ENCODE assay signal across 2 fruit fly cellular contexts in genomic region chr3L:13217968-13218367, dm6.
TF ChIP-seq lines count a peak whose summit lies in the region.

No protein-coding gene starts in this region.

TF ChIP-seq in whole organism, prepupa, 60 proteins besides CTCF, POLR2A, EP300 and RAD21 (continues in another document):
- TF ChIP-seq topi (GFP tag; optimal IDR thresholded peaks at IDR 0.05; lab: Kevin White, UChicago) (no peak), Ets21C (GFP tag; optimal IDR thresholded peaks at IDR 0.05; lab: Kevin White, UChicago) (no peak), eg (GFP tag; IDR thresholded peaks at IDR 0.05; lab: Robert Waterston, UW) (peak; percentile 48; the same call in 2 of the 3 replicates), CG8632 (GFP tag; optimal IDR thresholded peaks at IDR 0.05; lab: Kevin White, UChicago) (no peak), lz (GFP tag; optimal IDR thresholded peaks at IDR 0.05; lab: Kevin White, UChicago) (no peak), CG6163 (GFP tag; IDR thresholded peaks at IDR 0.05; lab: Robert Waterston, UW) (no peak), net (GFP tag; optimal IDR thresholded peaks at IDR 0.05; lab: Kevin White, UChicago) (no peak), CG8319 (GFP tag; optimal IDR thresholded peaks at IDR 0.05; lab: Kevin White, UChicago) (no peak), Hr39 (GFP tag; optimal IDR thresholded peaks at IDR 0.05; lab: Kevin White, UChicago) (no peak), Sox14 (GFP tag; optimal IDR thresholded peaks at IDR 0.05; lab: Kevin White, UChicago) (no peak), Blimp-1 (GFP tag; optimal IDR thresholded peaks at IDR 0.05; lab: Kevin White, UChicago) (no peak), Hr38 (GFP tag; optimal IDR thresholded peaks at IDR 0.05; lab: Kevin White, UChicago) (no peak), dac (GFP tag; optimal IDR thresholded peaks at IDR 0.05; lab: Kevin White, UChicago) (no peak), OdsH (GFP tag; optimal IDR thresholded peaks at IDR 0.05; lab: Kevin White, UChicago) (no peak), salr (GFP tag; optimal IDR thresholded peaks at IDR 0.05; lab: Kevin White, UChicago) (peak in 1 of 2 experiments; percentile 17), CG3919 (GFP tag; optimal IDR thresholded peaks at IDR 0.05; lab: Kevin White, UChicago) (no peak), Sox15 (GFP tag; optimal IDR thresholded peaks at IDR 0.05; lab: Kevin White, UChicago) (no peak), Sox102F (GFP tag; optimal IDR thresholded peaks at IDR 0.05; lab: Kevin White, UChicago) (no peak), CG15336 (GFP tag; IDR thresholded peaks at IDR 0.05; lab: Robert Waterston, UW) (peak; percentile 55; the same call in 1 of the 2 replicates), CG10631 (GFP tag; optimal IDR thresholded peaks at IDR 0.05; lab: Kevin White, UChicago) (peak; percentile 9), CG9139 (GFP tag; optimal IDR thresholded peaks at IDR 0.05; lab: Kevin White, UChicago) (no peak), Ets96B (tag; optimal IDR thresholded peaks at IDR 0.05; lab: Kevin White, UChicago) (no peak), CG8119 (GFP tag; IDR thresholded peaks at IDR 0.05; lab: Robert Waterston, UW) (peak; percentile 77), CG6808 (GFP tag; optimal IDR thresholded peaks at IDR 0.05; lab: Kevin White, UChicago) (no peak), CG32006 (GFP tag; optimal IDR thresholded peaks at IDR 0.05; lab: Kevin White, UChicago) (peak; percentile 65), spab (GFP tag; optimal IDR thresholded peaks at IDR 0.05; lab: Kevin White, UChicago) (no peak), ss (GFP tag; optimal IDR thresholded peaks at IDR 0.05; lab: Kevin White, UChicago) (no peak), CG11762 (GFP tag; optimal IDR thresholded peaks at IDR 0.05; lab: Kevin White, UChicago; ENCODE audit: insufficient read depth) (no peak), vri (GFP tag; optimal IDR thresholded peaks at IDR 0.05; lab: Kevin White, UChicago) (no peak), CG11902 (GFP tag; optimal IDR thresholded peaks at IDR 0.05; lab: Kevin White, UChicago) (no peak), esn (GFP tag; optimal IDR thresholded peaks at IDR 0.05; lab: Kevin White, UChicago) (no peak), pdm3 (GFP tag; optimal IDR thresholded peaks at IDR 0.05; lab: Kevin White, UChicago) (no peak), Eip93F (GFP tag; optimal IDR thresholded peaks at IDR 0.05; lab: Kevin White, UChicago) (no peak), Eip75B (GFP tag; optimal IDR thresholded peaks at IDR 0.05; lab: Kevin White, UChicago) (no peak), CG31627 (GFP tag; optimal IDR thresholded peaks at IDR 0.05; lab: Kevin White, UChicago) (no peak), CG6276 (GFP tag; optimal IDR thresholded peaks at IDR 0.05; lab: Kevin White, UChicago) (no peak), Gug (GFP tag; IDR thresholded peaks at IDR 0.05; lab: Robert Waterston, UW) (no peak), CG1621 (tag; optimal IDR thresholded peaks at IDR 0.05; lab: Kevin White, UChicago) (no peak), CG16779 (tag; optimal IDR thresholded peaks at IDR 0.05; lab: Kevin White, UChicago) (no peak), Hr4 (GFP tag; optimal IDR thresholded peaks at IDR 0.05; lab: Kevin White, UChicago) (peak; percentile 14), CG11294 (GFP tag; IDR thresholded peaks at IDR 0.05; lab: Robert Waterston, UW) (peak; percentile 30; the same call in 1 of the 2 replicates), Lpt (GFP tag; optimal IDR thresholded peaks at IDR 0.05; lab: Kevin White, UChicago) (peak; percentile 8), achi (GFP tag; optimal IDR thresholded peaks at IDR 0.05; lab: Kevin White, UChicago) (no peak), Met (GFP tag; optimal IDR thresholded peaks at IDR 0.05; lab: Kevin White, UChicago) (no peak), fd85E (GFP tag; optimal IDR thresholded peaks at IDR 0.05; lab: Kevin White, UChicago) (no peak), Eip78C (GFP tag; lab: Kevin White, UChicago) (peak; percentile 33), fkh (GFP tag; optimal IDR thresholded peaks at IDR 0.05; lab: Kevin White, UChicago) (no peak), CG3032 (tag; optimal IDR thresholded peaks at IDR 0.05; lab: Kevin White, UChicago) (no peak)

TF ChIP-seq in whole organism, pupa, 21 proteins besides CTCF, POLR2A, EP300 and RAD21:
- TF ChIP-seq CG8301 (tag; optimal IDR thresholded peaks at IDR 0.05; lab: Kevin White, UChicago): peak; percentile 2
- TF ChIP-seq CG32121 (GFP tag; IDR thresholded peaks at IDR 0.05; lab: Robert Waterston, UW): 0 out of 2 replicates have a peak, but pooled peaks have one; percentile 31
- no peak for TF ChIP-seq Snoo (tag; optimal IDR thresholded peaks at IDR 0.05; lab: Kevin White, UChicago)
- peak; percentile 30 for TF ChIP-seq CG14655 (GFP tag; optimal IDR thresholded peaks at IDR 0.05; lab: Kevin White, UChicago)
- 0 out of 3 replicates have a peak, but pooled peaks have one; percentile 9 for TF ChIP-seq CG4496 (GFP tag; IDR thresholded peaks at IDR 0.05; lab: Robert Waterston, UW)
- TF ChIP-seq CG9948 (tag; optimal IDR thresholded peaks at IDR 0.05; lab: Kevin White, UChicago): peak; percentile 27
- TF ChIP-seq CG10348 (GFP tag; IDR thresholded peaks at IDR 0.05; lab: Robert Waterston, UW): no peak
